Worm (Caenorhabditis elegans): ENCODE measurements around the gene vab-15.

DNA sequence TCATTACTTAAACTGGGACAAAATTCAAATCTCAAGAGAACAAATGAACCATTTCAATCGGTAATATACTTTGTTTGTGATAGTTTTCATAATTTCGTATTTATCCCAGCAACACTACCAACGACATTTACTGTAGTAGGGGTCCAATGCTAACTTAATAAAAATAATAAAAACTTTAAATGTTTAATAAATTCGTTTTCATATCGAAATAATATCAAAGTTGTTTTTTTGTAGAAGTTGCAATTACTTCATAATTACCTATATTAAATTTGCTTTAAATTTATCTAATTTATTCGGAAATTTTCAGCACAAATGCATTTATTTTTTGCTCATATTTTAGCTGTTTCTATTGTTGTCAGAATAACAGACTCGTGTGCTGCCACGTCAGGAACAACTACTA, 19.3 kb downstream of the vab-15 start, which contains the start of gene R07B1.6:
- no peak for TF ChIP-seq D1046.2 (GFP tag; IDR thresholded peaks at IDR 0.05)
- TF ChIP-seq fos-1 (tag; optimal IDR thresholded peaks at IDR 0.05), result no peak
- TF ChIP-seq zip-11 (GFP tag; IDR thresholded peaks at IDR 0.05), result no peak
- no peak for TF ChIP-seq ama-1 (optimal IDR thresholded peaks at IDR 0.05)
- no peak for TF ChIP-seq nhr-11 (tag; optimal IDR thresholded peaks at IDR 0.05)
- TF ChIP-seq nhr-48 (tag; optimal IDR thresholded peaks at IDR 0.05), result no peak
- no peak for TF ChIP-seq lin-39 (tag; optimal IDR thresholded peaks at IDR 0.05)
- no peak for TF ChIP-seq zag-1 (tag; optimal IDR thresholded peaks at IDR 0.05)
- no peak for TF ChIP-seq pha-4 (GFP tag; IDR thresholded peaks at IDR 0.05)
- TF ChIP-seq pha-4 (tag; optimal IDR thresholded peaks at IDR 0.05), result no peak
- TF ChIP-seq egl-27 (tag; optimal IDR thresholded peaks at IDR 0.05), result no peak
- TF ChIP-seq lsy-2 (tag; optimal IDR thresholded peaks at IDR 0.05), result no peak
- no peak for TF ChIP-seq pqm-1 (tag; optimal IDR thresholded peaks at IDR 0.05)
- TF ChIP-seq lin-13 (GFP tag; optimal IDR thresholded peaks at IDR 0.05), result no peak
